Fruit fly (Drosophila melanogaster) whole organism, embryonic: ENCODE measurements around the gene CG15498.

Experiments
- Abd-B ChIP-seq: fragments of 200-800 bp; sonication (Bioruptor generic); optimal IDR thresholded peaks from 2 replicates; lab custom pipeline; 2018; ENCODE audit warnings: missing biosample characterization, mild to moderate bottlenecking, missing genetic modification characterization, moderate library complexity
- C15 ChIP-seq: fragments of 200-800 bp; sonication (Bioruptor generic); IDR thresholded peaks from 3 replicates; pipeline ENCODE4 v1.3.6; 2022; ENCODE audit warnings: missing biosample characterization, missing genetic modification characterization
- CG10267 ChIP-seq: fragments of 200-800 bp; sonication (Bioruptor generic); optimal IDR thresholded peaks from 2 replicates; lab custom pipeline; 2018; ENCODE audit warnings: missing biosample characterization, mild to moderate bottlenecking, missing genetic modification characterization, moderate library complexity
- CG10979 ChIP-seq: fragments of 200-800 bp; sonication (Bioruptor generic); optimal IDR thresholded peaks from 2 replicates; lab custom pipeline; 2018; ENCODE audit warnings: missing biosample characterization, mild to moderate bottlenecking, missing genetic modification characterization, moderate library complexity
- CG11398 ChIP-seq: fragments of 200-800 bp; sonication (Bioruptor generic); optimal IDR thresholded peaks from 2 replicates; lab custom pipeline; 2016; ENCODE audit warnings: missing biosample characterization, missing genetic modification characterization
- CG12104 ChIP-seq: fragments of 200-800 bp; sonication (Bioruptor generic); optimal IDR thresholded peaks from 3 replicates; lab custom pipeline; 2016; ENCODE audit warnings: missing biosample characterization, missing genetic modification characterization
- CG13123 ChIP-seq: fragments of 200-800 bp; sonication (Bioruptor generic); optimal IDR thresholded peaks from 2 replicates; lab custom pipeline; 2016; ENCODE audit warnings: missing biosample characterization, missing genetic modification characterization
- CG13775 ChIP-seq: fragments of 200-800 bp; sonication (Bioruptor generic); optimal IDR thresholded peaks from 3 replicates; lab custom pipeline; 2017; ENCODE audit warnings: missing biosample characterization, mild to moderate bottlenecking, missing genetic modification characterization
- CG14710 ChIP-seq: fragments of 200-800 bp; sonication (Bioruptor generic); optimal IDR thresholded peaks from 3 replicates; lab custom pipeline; 2019; ENCODE audit warnings: missing biosample characterization, mild to moderate bottlenecking, missing genetic modification characterization, moderate library complexity
- CG15479 ChIP-seq: fragments of 200-800 bp; sonication (Bioruptor generic); optimal IDR thresholded peaks from 3 replicates; lab custom pipeline; 2019; ENCODE audit warnings: missing biosample characterization, mild to moderate bottlenecking, missing genetic modification characterization, moderate library complexity
- CG16815 ChIP-seq: fragments of 200-800 bp; sonication (Bioruptor generic); optimal IDR thresholded peaks from 3 replicates; lab custom pipeline; 2017; ENCODE audit warnings: missing biosample characterization, mild to moderate bottlenecking, missing genetic modification characterization
- CG30403 ChIP-seq: fragments of 200-800 bp; sonication (Bioruptor generic); optimal IDR thresholded peaks from 3 replicates; lab custom pipeline; 2016; ENCODE audit warnings: missing biosample characterization, missing genetic modification characterization
- CG31365 ChIP-seq: fragments of 200-800 bp; sonication (Bioruptor generic); optimal IDR thresholded peaks from 2 replicates; lab custom pipeline; 2018; ENCODE audit warnings: missing biosample characterization, mild to moderate bottlenecking, missing genetic modification characterization
- CG3838 ChIP-seq: fragments of 200-800 bp; sonication (Bioruptor generic); optimal IDR thresholded peaks from 3 replicates; lab custom pipeline; 2016; ENCODE audit warnings: missing biosample characterization, missing genetic modification characterization
- CG3847 ChIP-seq: fragments of 200-800 bp; sonication (Bioruptor generic); IDR thresholded peaks from 2 replicates; pipeline ENCODE4 v1.3.6; 2022; ENCODE audit warnings: missing biosample characterization, missing genetic modification characterization
- CG42726 ChIP-seq: fragments of 200-800 bp; sonication (Bioruptor generic); IDR thresholded peaks from 2 replicates; pipeline ENCODE4 v1.3.6; 2022; ENCODE audit warnings: missing biosample characterization, missing genetic modification characterization; ENCODE audit not compliant: partially characterized antibody
- CG6654 ChIP-seq: fragments of 200-800 bp; sonication (Bioruptor generic); optimal IDR thresholded peaks from 2 replicates; lab custom pipeline; 2017; ENCODE audit warnings: missing biosample characterization, mild to moderate bottlenecking, missing genetic modification characterization
- CG7928 ChIP-seq: fragments of 200-800 bp; sonication (Bioruptor generic); optimal IDR thresholded peaks from 2 replicates; lab custom pipeline; 2017; ENCODE audit warnings: missing biosample characterization, mild to moderate bottlenecking, missing genetic modification characterization
- CG7987 ChIP-seq: fragments of 200-800 bp; sonication (Bioruptor generic); optimal IDR thresholded peaks from 2 replicates; lab custom pipeline; 2018; ENCODE audit warnings: missing biosample characterization, mild to moderate bottlenecking, missing genetic modification characterization, moderate library complexity
- CHES-1-like ChIP-seq: fragments of 200-800 bp; sonication (Bioruptor generic); optimal IDR thresholded peaks from 2 replicates; lab custom pipeline; 2016; ENCODE audit warnings: missing biosample characterization, missing genetic modification characterization
- D ChIP-seq, 2 experiments: fragments of 200-800 bp in 1 of 2; fragments of >200 bp in 1 of 2; sonication (Bioruptor generic) in 1 of 2; optimal IDR thresholded peaks; 2 replicates in 1 of 2; 3 replicates in 1 of 2; lab custom pipeline; 2017; ENCODE audit warnings: mild to moderate bottlenecking in 1 of 2, missing biosample characterization in 1 of 2, missing genetic modification characterization in 1 of 2, missing genetic modification reagents in 1 of 2
- Elba2 ChIP-seq: fragments of 200-800 bp; sonication (Bioruptor generic); optimal IDR thresholded peaks from 3 replicates; lab custom pipeline; 2016; ENCODE audit warnings: missing biosample characterization, missing genetic modification characterization
- Ets97D ChIP-seq: fragments of 200-800 bp; sonication (Bioruptor generic); optimal IDR thresholded peaks from 3 replicates; lab custom pipeline; 2016; ENCODE audit warnings: missing biosample characterization, missing genetic modification characterization
- HHEX ChIP-seq: fragments of 200-800 bp; sonication (Bioruptor generic); optimal IDR thresholded peaks from 3 replicates; lab custom pipeline; 2017; ENCODE audit warnings: missing biosample characterization, mild to moderate bottlenecking, missing genetic modification characterization, missing genetic modification reagents
- HLH54F ChIP-seq: fragments of 200-800 bp; sonication (Bioruptor generic); optimal IDR thresholded peaks from 3 replicates; lab custom pipeline; 2016; ENCODE audit warnings: missing biosample characterization, missing genetic modification characterization
- Hr51 ChIP-seq, 2 experiments: fragments of 200-800 bp; sonication (Bioruptor generic); optimal IDR thresholded peaks; 2 replicates in 1 of 2; 3 replicates in 1 of 2; lab custom pipeline; 2016 to 2018; ENCODE audit warnings: missing biosample characterization in 2 of 2, missing genetic modification characterization in 2 of 2, mild to moderate bottlenecking in 1 of 2, moderate library complexity in 1 of 2
- Lpt ChIP-seq: fragments of >200 bp; optimal IDR thresholded peaks from 2 replicates; lab custom pipeline; 2018; ENCODE audit warnings: missing biosample characterization, missing genetic modification characterization
- NfI ChIP-seq: fragments of 200-800 bp; sonication (Bioruptor generic); optimal IDR thresholded peaks from 3 replicates; lab custom pipeline; 2018; ENCODE audit warnings: missing biosample characterization, mild to moderate bottlenecking, missing genetic modification characterization, moderate library complexity
- Usf ChIP-seq: fragments of 200-800 bp; sonication (Bioruptor generic); optimal IDR thresholded peaks from 2 replicates; lab custom pipeline; 2017; ENCODE audit warnings: missing genotype, missing biosample characterization, missing genetic modification characterization
- ap ChIP-seq: fragments of 200-800 bp; sonication (Bioruptor generic); IDR thresholded peaks from 2 replicates; pipeline ENCODE4 v1.3.6; 2022; ENCODE audit warnings: missing biosample characterization, missing genetic modification characterization
- cad ChIP-seq: fragments of >200 bp; optimal IDR thresholded peaks from 2 replicates; lab custom pipeline; 2017; ENCODE audit warnings: missing biosample characterization, missing genetic modification characterization
- chif ChIP-seq, 2 experiments: fragments of 200-800 bp; sonication (Bioruptor generic); optimal IDR thresholded peaks; 3 replicates each; lab custom pipeline; 2016; ENCODE audit warnings: missing biosample characterization in 2 of 2, missing genetic modification characterization in 2 of 2
- crc ChIP-seq: fragments of 200-800 bp; sonication (Bioruptor generic); optimal IDR thresholded peaks from 2 replicates; lab custom pipeline; 2016; ENCODE audit warnings: missing biosample characterization, missing genetic modification characterization
- cwo ChIP-seq: fragments of 200-800 bp; sonication (Bioruptor generic); optimal IDR thresholded peaks from 3 replicates; lab custom pipeline; 2017; ENCODE audit warnings: missing biosample characterization, missing genetic modification characterization, mild to moderate bottlenecking, moderate library complexity, missing genetic modification reagents
- disco-r ChIP-seq: fragments of 200-800 bp; sonication (Bioruptor generic); optimal IDR thresholded peaks from 2 replicates; lab custom pipeline; 2016; ENCODE audit warnings: missing biosample characterization, missing genetic modification characterization
- dmrt99B ChIP-seq: fragments of 200-800 bp; sonication (Bioruptor generic); optimal IDR thresholded peaks from 2 replicates; lab custom pipeline; 2018; ENCODE audit warnings: missing biosample characterization, mild to moderate bottlenecking, missing genetic modification characterization, moderate library complexity
- fd3F ChIP-seq: fragments of 200-800 bp; sonication (Bioruptor generic); optimal IDR thresholded peaks from 2 replicates; lab custom pipeline; 2018; ENCODE audit warnings: missing biosample characterization, mild to moderate bottlenecking, missing genetic modification characterization, moderate library complexity
- gfzf ChIP-seq: fragments of 200-800 bp; sonication (Bioruptor generic); optimal IDR thresholded peaks from 2 replicates; lab custom pipeline; 2016; ENCODE audit warnings: missing biosample characterization, mild to moderate bottlenecking, missing genetic modification characterization, moderate library complexity
- lmd ChIP-seq: fragments of 200-800 bp; sonication (Bioruptor generic); IDR thresholded peaks from 2 replicates; pipeline ENCODE4 v1.3.6; 2022; ENCODE audit warnings: missing biosample characterization, missing genetic modification characterization
- lov ChIP-seq, 2 experiments: fragments of 200-800 bp in 1 of 2; fragments of >200 bp in 1 of 2; sonication (Bioruptor generic) in 1 of 2; IDR thresholded peaks in 1 of 2; optimal IDR thresholded peaks in 1 of 2; 2 replicates in 1 of 2; 3 replicates in 1 of 2; pipeline versions ENCODE4 v1.3.6 to Lab custom; 2017 to 2022; ENCODE audit warnings: missing biosample characterization in 1 of 2, missing genetic modification characterization in 1 of 2
- luna ChIP-seq: fragments of 200-800 bp; sonication (Bioruptor generic); optimal IDR thresholded peaks from 2 replicates; lab custom pipeline; 2016; ENCODE audit warnings: missing biosample characterization, missing genetic modification characterization
- pho ChIP-seq: fragments of 200-800 bp; sonication (Bioruptor generic); optimal IDR thresholded peaks from 2 replicates; lab custom pipeline; 2016; ENCODE audit warnings: missing biosample characterization, missing genetic modification characterization
- sd ChIP-seq: fragments of 200-800 bp; sonication (Bioruptor generic); optimal IDR thresholded peaks from 3 replicates; lab custom pipeline; 2018; ENCODE audit warnings: missing biosample characterization, mild to moderate bottlenecking, missing genetic modification characterization, moderate library complexity
- shn ChIP-seq: fragments of 200-800 bp; sonication (Bioruptor generic); optimal IDR thresholded peaks from 3 replicates; lab custom pipeline; 2016; ENCODE audit warnings: missing biosample characterization, missing genetic modification characterization
- sisA ChIP-seq: fragments of 200-800 bp; sonication (Bioruptor generic); IDR thresholded peaks from 2 replicates; pipeline ENCODE4 v1.3.6; 2022; ENCODE audit warnings: missing biosample characterization, missing genetic modification characterization
- so ChIP-seq: fragments of 200-800 bp; sonication (Bioruptor generic); IDR thresholded peaks from 3 replicates; pipeline ENCODE4 v1.3.6; 2022; ENCODE audit warnings: missing biosample characterization, missing genetic modification characterization
- sqz ChIP-seq: fragments of 200-800 bp; sonication (Bioruptor generic); optimal IDR thresholded peaks from 3 replicates; lab custom pipeline; 2018; ENCODE audit warnings: missing biosample characterization, mild to moderate bottlenecking, missing genetic modification characterization
- sr ChIP-seq: fragments of 200-800 bp; sonication (Bioruptor generic); IDR thresholded peaks from 3 replicates; pipeline ENCODE4 v1.3.6; 2022; ENCODE audit warnings: missing biosample characterization, missing genetic modification characterization
- tgo ChIP-seq: fragments of 200-800 bp; sonication (Bioruptor generic); IDR thresholded peaks from 3 replicates; pipeline ENCODE4 v1.3.6; 2022; ENCODE audit warnings: missing biosample characterization, missing genetic modification characterization

Gene CG15498

dm6 chr3R:21616061-21616851 lies 47.3 kb upstream of the CG15498 start (continued):
- peak; percentile 50 for TF ChIP-seq CG7987 (GFP tag; lab: Kevin White, UChicago)
- no peak for TF ChIP-seq NfI (GFP tag; lab: Kevin White, UChicago)
- TF ChIP-seq CG12104 (GFP tag; lab: Kevin White, UChicago): no peak
- TF ChIP-seq lov (optimal IDR thresholded peaks at IDR 0.05; lab: Kevin White, UChicago): no peak
- no peak for TF ChIP-seq lov (GFP tag; IDR thresholded peaks at IDR 0.05; lab: Robert Waterston, UW)
- TF ChIP-seq CG11398 (GFP tag; lab: Kevin White, UChicago): no peak
- TF ChIP-seq CG7928 (GFP tag; lab: Kevin White, UChicago): no peak
- no peak for TF ChIP-seq Ets97D (GFP tag; lab: Kevin White, UChicago)
- TF ChIP-seq dmrt99B (tag; lab: Kevin White, UChicago): peak; percentile 6
- TF ChIP-seq lmd (GFP tag; lab: Robert Waterston, UW): no peak
- TF ChIP-seq CG10267 (tag; lab: Kevin White, UChicago): no peak
- no peak for TF ChIP-seq D (optimal IDR thresholded peaks at IDR 0.05; lab: Kevin White, UChicago)
- no peak for TF ChIP-seq D (GFP tag; optimal IDR thresholded peaks at IDR 0.05; lab: Kevin White, UChicago)
- TF ChIP-seq CG31365: peak; percentile 79
- peak; percentile 81 for TF ChIP-seq sd (tag; lab: Kevin White, UChicago)
- TF ChIP-seq CG15479: peak; percentile 88
- TF ChIP-seq Lpt (GFP tag; lab: Kevin White, UChicago): no peak
- no peak for TF ChIP-seq ap (GFP tag; lab: Robert Waterston, UW)
- TF ChIP-seq CG6654 (GFP tag; lab: Kevin White, UChicago): no peak
- peak; percentile 37 for TF ChIP-seq gfzf
- no peak for TF ChIP-seq CG13775 (GFP tag; lab: Kevin White, UChicago)
- no peak for TF ChIP-seq C15 (GFP tag; lab: Robert Waterston, UW)
- TF ChIP-seq CG3847 (GFP tag; lab: Robert Waterston, UW): no peak
- no peak for TF ChIP-seq CG13123
- TF ChIP-seq tgo: no peak
- no peak for TF ChIP-seq shn (GFP tag; lab: Kevin White, UChicago)
- TF ChIP-seq cad: no peak
- TF ChIP-seq cwo: peak; percentile 38
- no peak for TF ChIP-seq Abd-B (GFP tag; lab: Kevin White, UChicago)
- TF ChIP-seq CG14710 (tag; lab: Kevin White, UChicago): no peak
- TF ChIP-seq sisA: no peak
- no peak for TF ChIP-seq HLH54F (GFP tag; lab: Kevin White, UChicago)

dm6 chr3R:21614858-21615427 lies 46.0 kb upstream of the CG15498 start:
- peak; percentile 60 for TF ChIP-seq CHES-1-like (GFP tag; lab: Kevin White, UChicago)
- TF ChIP-seq CG15479: no peak
- peak; percentile 54 for TF ChIP-seq CG10979
- TF ChIP-seq so (GFP tag; lab: Robert Waterston, UW): no peak
- peak; percentile 33 for TF ChIP-seq fd3F (GFP tag; lab: Kevin White, UChicago)
- TF ChIP-seq sr (GFP tag; lab: Robert Waterston, UW): no peak
- peak; percentile 48 for TF ChIP-seq pho (GFP tag; lab: Kevin White, UChicago)
- peak; percentile 43 for TF ChIP-seq sqz (GFP tag; lab: Kevin White, UChicago)
- TF ChIP-seq disco-r (GFP tag; lab: Kevin White, UChicago): no peak
- TF ChIP-seq Elba2: no peak
- TF ChIP-seq chif (GFP tag; optimal IDR thresholded peaks at IDR 0.05; lab: Kevin White, UChicago): peak; percentile 37 to 50
- TF ChIP-seq CG3838 (GFP tag; lab: Kevin White, UChicago): no peak
- peak; percentile 58 for TF ChIP-seq HHEX (GFP tag; lab: Kevin White, UChicago)
- peak; percentile 1 to 66 for TF ChIP-seq Hr51 (GFP tag; optimal IDR thresholded peaks at IDR 0.05; lab: Kevin White, UChicago)
- TF ChIP-seq CG42726 (GFP tag; lab: Robert Waterston, UW): no peak
- TF ChIP-seq crc (GFP tag; lab: Kevin White, UChicago): peak; percentile 40
- TF ChIP-seq luna (GFP tag; lab: Kevin White, UChicago): no peak
- TF ChIP-seq CG16815 (GFP tag; lab: Kevin White, UChicago): peak; percentile 34
- peak; percentile 71 for TF ChIP-seq CG30403 (GFP tag; lab: Kevin White, UChicago)
- peak; percentile 31 for TF ChIP-seq Usf
